Fruit fly (Drosophila melanogaster): ENCODE data around the gene Z600.

DNA sequence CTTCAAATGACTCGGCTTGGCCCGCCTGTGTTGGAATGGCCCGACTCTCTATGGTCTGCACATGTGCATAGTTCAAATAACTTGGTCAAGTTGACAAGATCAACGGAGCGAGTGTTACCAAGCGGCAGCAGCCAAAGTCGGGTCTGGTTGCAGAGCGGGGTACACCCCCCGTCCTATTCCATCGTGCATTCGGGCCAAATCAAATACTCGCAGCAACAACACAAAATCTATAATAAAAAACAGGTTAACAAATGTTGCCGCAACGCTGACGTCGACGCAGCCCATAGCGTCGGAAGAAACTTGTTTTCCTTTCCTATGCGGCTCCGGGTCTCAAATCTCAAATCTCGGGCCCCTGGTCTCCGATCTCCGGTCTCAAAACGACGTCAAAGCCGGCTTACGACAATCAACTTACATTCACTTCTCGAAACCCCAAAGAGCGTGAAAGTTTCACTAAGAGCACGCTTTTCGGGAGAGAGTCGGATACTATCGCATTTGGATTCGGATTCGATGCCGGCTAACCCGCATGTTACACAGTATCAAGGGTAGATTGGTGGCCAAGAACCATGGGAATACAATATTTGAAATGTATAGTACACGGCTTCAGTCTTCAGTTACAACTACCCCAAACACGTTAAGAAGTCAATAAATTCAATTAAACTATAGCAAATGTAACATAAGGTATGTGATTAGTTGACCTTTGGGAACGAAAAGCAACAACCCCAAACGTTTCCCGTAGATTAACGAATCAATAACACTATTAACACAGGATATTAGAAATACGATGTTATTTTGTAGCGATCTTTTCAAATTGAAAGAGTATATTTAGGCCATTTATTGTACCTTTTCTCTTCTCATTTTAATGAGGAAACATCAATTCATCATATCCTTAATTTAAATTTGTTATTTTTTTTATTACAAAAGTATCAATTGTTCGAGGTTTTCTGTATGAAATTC lies 25.7 kb downstream of the Z600 start:
- no peak for TF ChIP-seq ttk (optimal IDR thresholded peaks at IDR 0.05)
- TF ChIP-seq h (optimal IDR thresholded peaks at IDR 0.05), result no peak
- TF ChIP-seq Sin3A (optimal IDR thresholded peaks at IDR 0.05), result no peak

All from Kc167 (cell line).